Worm (Caenorhabditis elegans) whole organism, young adult: ENCODE data around the gene T08G5.2.

Source experiments
- T26A5.8 ChIP-seq: sonication (generic microtip); optimal IDR thresholded peaks from 2 replicates; lab custom pipeline; 2016; ENCODE audit warnings: missing genetic modification characterization, missing compliant biosample characterization
- ama-1 ChIP-seq, 3 experiments: fragments of 150-350 bp in 1 of 3; sonication (generic microtip) in 2 of 3; optimal IDR thresholded peaks; 2 replicates each; lab custom pipeline; 2014 to 2018; ENCODE audit warnings: missing biosample characterization in 2 of 3, missing genetic modification characterization in 2 of 3, missing genetic modification reagents in 2 of 3
- dox-1 ChIP-seq: fragments of 200-800 bp; sonication (Bioruptor generic); IDR thresholded peaks from 2 replicates; pipeline ENCODE4 v1.3.6; 2022; ENCODE audit warnings: missing genetic modification reagents, missing genetic modification characterization, missing compliant biosample characterization
- dpl-1 ChIP-seq: fragments of 150-350 bp; optimal IDR thresholded peaks from 2 replicates; lab custom pipeline; 2014; ENCODE audit warnings: missing biosample characterization, missing genetic modification reagents, missing genetic modification characterization
- ekl-4 ChIP-seq: fragments of 200-800 bp; sonication (Bioruptor generic); IDR thresholded peaks from 2 replicates; pipeline ENCODE4 v1.3.6; 2022; ENCODE audit warnings: missing genetic modification reagents, missing genetic modification characterization, missing compliant biosample characterization
- hlh-12 ChIP-seq: sonication (generic microtip); optimal IDR thresholded peaks from 2 replicates; lab custom pipeline; 2016; ENCODE audit warnings: missing genetic modification characterization, missing compliant biosample characterization
- nhr-120 ChIP-seq: fragments of 200-800 bp; sonication (Bioruptor generic); IDR thresholded peaks from 2 replicates; pipeline ENCODE4 v1.3.6; 2022; ENCODE audit warnings: missing genetic modification characterization, missing compliant biosample characterization
- nhr-90 ChIP-seq: sonication (generic microtip); optimal IDR thresholded peaks from 2 replicates; lab custom pipeline; 2016; ENCODE audit warnings: missing genotype, mild to moderate bottlenecking, missing genetic modification characterization, missing compliant biosample characterization
- rec-8 ChIP-seq, 2 experiments: sonication (generic microtip); optimal IDR thresholded peaks; 2 replicates each; lab custom pipeline; 2016; ENCODE audit warnings: mild to moderate bottlenecking in 2 of 2, missing genetic modification characterization in 2 of 2, missing genetic modification reagents in 2 of 2, missing genotype in 2 of 2, missing biosample characterization in 1 of 2, missing compliant biosample characterization in 1 of 2, moderate library complexity in 1 of 2

DNA sequence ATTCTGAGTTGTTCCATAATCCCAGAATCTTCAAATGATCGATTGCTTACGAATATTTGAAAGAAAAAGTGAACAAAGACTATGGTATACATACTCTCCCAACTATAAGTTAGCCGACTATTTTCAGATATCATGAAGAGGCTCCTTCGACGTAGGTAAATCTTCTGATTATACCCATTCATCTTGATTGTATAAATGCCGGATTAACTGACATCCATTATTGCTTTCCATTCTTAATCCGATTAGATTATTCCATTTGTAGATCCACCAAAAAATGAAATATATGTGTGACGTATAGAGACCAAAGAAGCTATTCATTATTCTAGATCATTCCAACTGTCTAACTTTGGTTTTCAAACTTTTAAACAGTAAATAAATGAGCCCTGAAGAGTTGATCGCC is 32.6 kb downstream of the T08G5.2 start:
- TF ChIP-seq hlh-12 (tag; lab: Kevin White, UChicago), result no peak
- TF ChIP-seq rec-8 (tag; optimal IDR thresholded peaks at IDR 0.05; lab: Kevin White, UChicago), result no peak
- TF ChIP-seq nhr-120 (GFP tag; lab: Robert Waterston, UW), result no peak
- TF ChIP-seq ekl-4 (GFP tag; lab: Robert Waterston, UW), result no peak
- no peak for TF ChIP-seq nhr-90 (tag; lab: Kevin White, UChicago)
- no peak for TF ChIP-seq dpl-1 (GFP tag; lab: Kevin White, UChicago)
- TF ChIP-seq dox-1, result no peak
- no peak for TF ChIP-seq ama-1 (optimal IDR thresholded peaks at IDR 0.05; lab: Kevin White, UChicago)
- TF ChIP-seq ama-1 (GFP tag; optimal IDR thresholded peaks at IDR 0.05; lab: Kevin White, UChicago), result no peak
- no peak for TF ChIP-seq T26A5.8
